Worm (Caenorhabditis elegans) whole organism, early embryonic: ENCODE measurements around the gene Y25C1A.7.

Experiments used
- F13C5.2 ChIP-seq: sonication (generic microtip); optimal IDR thresholded peaks from 2 replicates; lab custom pipeline; 2017; ENCODE audit warnings: mild to moderate bottlenecking, missing genetic modification characterization, inconsistent platforms, missing compliant biosample characterization
- ama-1 ChIP-seq: fragments of 150-350 bp; optimal IDR thresholded peaks from 2 replicates; lab custom pipeline; 2014
- ceh-13 ChIP-seq: fragments of 200-800 bp; sonication (Bioruptor generic); optimal IDR thresholded peaks from 2 replicates; lab custom pipeline; 2018; ENCODE audit warnings: mild to moderate bottlenecking, missing genetic modification characterization, missing compliant biosample characterization
- flt-1 ChIP-seq: fragments of 200-800 bp; sonication (Bioruptor generic); IDR thresholded peaks from 2 replicates; pipeline ENCODE4 v1.3.6; 2022; ENCODE audit warnings: missing genetic modification characterization, missing compliant biosample characterization
- scrt-1 ChIP-seq: fragments of 200-800 bp; sonication (Bioruptor generic); IDR thresholded peaks from 2 replicates; pipeline ENCODE4 v1.3.6; 2022; ENCODE audit warnings: missing genetic modification characterization, missing compliant biosample characterization

- TF ChIP-seq ama-1 (lab: Kevin White, UChicago) (no peak), ceh-13 (no peak), flt-1 (GFP tag; lab: Robert Waterston, UW) (no peak), scrt-1 (no peak), F13C5.2 (no peak)
Measured at ce11 chrII:3096060-3096459, 25.2 kb upstream of the Y25C1A.7 start, which contains the start of gene srg-23.
